Fruit fly (Drosophila melanogaster) whole organism: ENCODE measurements around the gene alphaKap4.

Source experiments
- pan ChIP-seq: fragments of >200 bp; optimal IDR thresholded peaks from 2 replicates; lab custom pipeline; 2017
- psq ChIP-seq: fragments of >200 bp; optimal IDR thresholded peaks from 2 replicates; lab custom pipeline; 2017

dm6 chr3L:5987637-5988036, 23.2 kb downstream of the alphaKap4 start:
- no peak for TF ChIP-seq psq
- no peak for TF ChIP-seq pan (lab: Kevin White, UChicago)
